Fruit fly (Drosophila melanogaster) whole organism, embryonic: ENCODE results near the gene Muc18B.

ENCODE experiments used
- BtbVII ChIP-seq: fragments of 200-800 bp; sonication (Bioruptor generic); optimal IDR thresholded peaks from 3 replicates; lab custom pipeline; 2017; ENCODE audit warnings: missing biosample characterization, mild to moderate bottlenecking, missing genetic modification characterization
- C15 ChIP-seq: fragments of 200-800 bp; sonication (Bioruptor generic); IDR thresholded peaks from 3 replicates; pipeline ENCODE4 v1.3.6; 2022; ENCODE audit warnings: missing biosample characterization, missing genetic modification characterization
- CG10274 ChIP-seq: fragments of 200-800 bp; sonication (Bioruptor generic); optimal IDR thresholded peaks from 3 replicates; lab custom pipeline; 2017; ENCODE audit warnings: missing biosample characterization, mild to moderate bottlenecking, missing genetic modification characterization
- CG10462 ChIP-seq: fragments of 200-800 bp; sonication (Bioruptor generic); optimal IDR thresholded peaks from 2 replicates; lab custom pipeline; 2016; ENCODE audit warnings: missing biosample characterization, missing genetic modification characterization
- CG10565 ChIP-seq: fragments of 200-800 bp; sonication (Bioruptor generic); optimal IDR thresholded peaks from 3 replicates; lab custom pipeline; 2016; ENCODE audit warnings: missing biosample characterization, mild to moderate bottlenecking, missing genetic modification characterization
- CG12659 ChIP-seq: fragments of 200-800 bp; sonication (Bioruptor generic); optimal IDR thresholded peaks from 3 replicates; lab custom pipeline; 2017; ENCODE audit warnings: mild to moderate bottlenecking, missing biosample characterization, missing genetic modification reagents, missing genetic modification characterization
- CG12942 ChIP-seq: fragments of 200-800 bp; sonication (Bioruptor generic); optimal IDR thresholded peaks from 3 replicates; lab custom pipeline; 2016; ENCODE audit warnings: missing biosample characterization, missing genetic modification characterization
- CG14441 ChIP-seq: fragments of 200-800 bp; sonication (Bioruptor generic); IDR thresholded peaks from 2 replicates; pipeline ENCODE4 v1.3.6; 2022; ENCODE audit warnings: missing biosample characterization, missing genetic modification characterization
- CG1603 ChIP-seq: fragments of 200-800 bp; sonication (Bioruptor generic); optimal IDR thresholded peaks from 2 replicates; lab custom pipeline; 2019; ENCODE audit warnings: missing biosample characterization, mild to moderate bottlenecking, missing genetic modification characterization, moderate library complexity
- CG18011 ChIP-seq: fragments of 200-800 bp; sonication (Bioruptor generic); optimal IDR thresholded peaks from 2 replicates; lab custom pipeline; 2017; ENCODE audit warnings: missing biosample characterization, missing genetic modification characterization, mild to moderate bottlenecking, moderate library complexity, missing genotype
- CG34224 ChIP-seq: fragments of 200-800 bp; sonication (Bioruptor generic); IDR thresholded peaks from 3 replicates; pipeline ENCODE4 v1.3.6; 2022; ENCODE audit warnings: missing biosample characterization, missing genetic modification characterization; ENCODE audit not compliant: partially characterized antibody
- CG4617 ChIP-seq: fragments of 200-800 bp; sonication (Bioruptor generic); optimal IDR thresholded peaks from 3 replicates; lab custom pipeline; 2016; ENCODE audit warnings: missing biosample characterization, missing genetic modification characterization, borderline replicate concordance
- CG4730 ChIP-seq: fragments of 200-800 bp; sonication (Bioruptor generic); IDR thresholded peaks from 2 replicates; pipeline ENCODE4 v1.3.6; 2022; ENCODE audit warnings: missing biosample characterization, missing genetic modification characterization
- CG7357 ChIP-seq: fragments of 200-800 bp; sonication (Bioruptor generic); IDR thresholded peaks from 3 replicates; pipeline ENCODE4 v1.3.6; 2022; ENCODE audit warnings: missing biosample characterization, missing genetic modification characterization
- CG7786 ChIP-seq: fragments of 200-800 bp; sonication (Bioruptor generic); optimal IDR thresholded peaks from 2 replicates; lab custom pipeline; 2016; ENCODE audit warnings: missing biosample characterization, missing genetic modification characterization
- CG8281 ChIP-seq: fragments of 200-800 bp; sonication (Bioruptor generic); optimal IDR thresholded peaks from 2 replicates; lab custom pipeline; 2018; ENCODE audit warnings: missing biosample characterization, mild to moderate bottlenecking, missing genetic modification characterization, moderate library complexity
- Dref ChIP-seq: fragments of 200-800 bp; sonication (Bioruptor generic); IDR thresholded peaks from 2 replicates; pipeline ENCODE4 v1.3.6; 2022; ENCODE audit warnings: missing biosample characterization, missing genetic modification characterization
- GATAe ChIP-seq: fragments of 200-800 bp; sonication (Bioruptor generic); conservative IDR thresholded peaks from 2 replicates; pipeline ENCODE4 v1.3.6; 2022; ENCODE audit warnings: missing biosample characterization, missing genetic modification characterization
- Hey ChIP-seq: fragments of 200-800 bp; sonication (Bioruptor generic); optimal IDR thresholded peaks from 3 replicates; lab custom pipeline; 2018; ENCODE audit warnings: missing biosample characterization, mild to moderate bottlenecking, missing genetic modification characterization
- Hr39 ChIP-seq: fragments of >200 bp; optimal IDR thresholded peaks from 2 replicates; lab custom pipeline; 2017
- Lim3 ChIP-seq: fragments of 200-800 bp; sonication (Bioruptor generic); IDR thresholded peaks from 2 replicates; pipeline ENCODE4 v1.3.6; 2022; ENCODE audit warnings: missing biosample characterization, missing genetic modification characterization
- MESR4 ChIP-seq: fragments of 200-800 bp; sonication (Bioruptor generic); optimal IDR thresholded peaks from 2 replicates; lab custom pipeline; 2018; ENCODE audit warnings: missing biosample characterization, mild to moderate bottlenecking, missing genetic modification characterization, moderate library complexity
- Meics ChIP-seq: fragments of 200-800 bp; sonication (Bioruptor generic); optimal IDR thresholded peaks from 2 replicates; lab custom pipeline; 2017; ENCODE audit warnings: missing biosample characterization, mild to moderate bottlenecking, missing genetic modification characterization
- NK7.1 ChIP-seq: fragments of 200-800 bp; sonication (Bioruptor generic); optimal IDR thresholded peaks from 3 replicates; lab custom pipeline; 2016; ENCODE audit warnings: missing biosample characterization, missing genetic modification characterization
- Neu2 ChIP-seq: fragments of 200-800 bp; sonication (Bioruptor generic); optimal IDR thresholded peaks from 3 replicates; lab custom pipeline; 2016; ENCODE audit warnings: missing biosample characterization, missing genetic modification characterization, borderline replicate concordance
- Oli ChIP-seq: fragments of 200-800 bp; sonication (Bioruptor generic); optimal IDR thresholded peaks from 2 replicates; lab custom pipeline; 2018; ENCODE audit warnings: missing biosample characterization, mild to moderate bottlenecking, missing genetic modification characterization, moderate library complexity
- Ptx1 ChIP-seq: fragments of 200-800 bp; sonication (Bioruptor generic); IDR thresholded peaks from 2 replicates; pipeline ENCODE4 v1.3.6; 2022; ENCODE audit warnings: missing biosample characterization, missing genetic modification characterization
- Sox100B ChIP-seq: fragments of 200-800 bp; sonication (Bioruptor generic); optimal IDR thresholded peaks from 3 replicates; lab custom pipeline; 2018; ENCODE audit warnings: missing biosample characterization, mild to moderate bottlenecking, missing genetic modification characterization
- ara ChIP-seq: fragments of 200-800 bp; sonication (Bioruptor generic); IDR thresholded peaks from 2 replicates; pipeline ENCODE4 v1.3.6; 2022; ENCODE audit warnings: missing biosample characterization, missing genetic modification characterization
- bsh ChIP-seq, 2 experiments: fragments of 200-800 bp; sonication (Bioruptor generic); optimal IDR thresholded peaks; 2 replicates each; lab custom pipeline; 2017 to 2018; ENCODE audit warnings: mild to moderate bottlenecking in 2 of 2, missing biosample characterization in 2 of 2, missing genetic modification characterization in 2 of 2, moderate library complexity in 1 of 2
- chif ChIP-seq, 2 experiments: fragments of 200-800 bp; sonication (Bioruptor generic); optimal IDR thresholded peaks; 3 replicates each; lab custom pipeline; 2016; ENCODE audit warnings: missing biosample characterization in 2 of 2, missing genetic modification characterization in 2 of 2
- da ChIP-seq: fragments of 200-800 bp; sonication (Bioruptor generic); optimal IDR thresholded peaks from 2 replicates; lab custom pipeline; 2016; ENCODE audit warnings: missing biosample characterization, missing genetic modification characterization
- eve ChIP-seq, 2 experiments: fragments of >200 bp; optimal IDR thresholded peaks; 2 replicates each; lab custom pipeline; 2017; ENCODE audit warnings: missing biosample characterization in 2 of 2, missing genetic modification characterization in 2 of 2
- eyg ChIP-seq: fragments of 200-800 bp; sonication (Bioruptor generic); optimal IDR thresholded peaks from 3 replicates; lab custom pipeline; 2016; ENCODE audit warnings: missing biosample characterization, missing genetic modification characterization
- fru ChIP-seq: fragments of >200 bp; optimal IDR thresholded peaks from 2 replicates; lab custom pipeline; 2017
- gem ChIP-seq: fragments of 200-800 bp; sonication (Bioruptor generic); optimal IDR thresholded peaks from 2 replicates; lab custom pipeline; 2019; ENCODE audit warnings: missing biosample characterization, mild to moderate bottlenecking, missing genetic modification characterization, moderate library complexity
- gsb-n ChIP-seq: fragments of 200-800 bp; sonication (Bioruptor generic); optimal IDR thresholded peaks from 3 replicates; lab custom pipeline; 2018; ENCODE audit warnings: missing biosample characterization, mild to moderate bottlenecking, missing genetic modification characterization
- ham ChIP-seq: fragments of 200-800 bp; sonication (Bioruptor generic); IDR thresholded peaks from 2 replicates; pipeline ENCODE4 v1.3.6; 2022; ENCODE audit warnings: missing biosample characterization, missing genetic modification characterization
- hbn ChIP-seq: fragments of 200-800 bp; sonication (Bioruptor generic); IDR thresholded peaks from 2 replicates; pipeline ENCODE4 v1.3.6; 2022; ENCODE audit warnings: missing biosample characterization, missing genetic modification characterization; ENCODE audit not compliant: partially characterized antibody
- jing ChIP-seq: fragments of 200-800 bp; sonication (Bioruptor generic); optimal IDR thresholded peaks from 2 replicates; lab custom pipeline; 2018; ENCODE audit warnings: missing biosample characterization, mild to moderate bottlenecking, missing genetic modification characterization
- luna ChIP-seq: fragments of 200-800 bp; sonication (Bioruptor generic); optimal IDR thresholded peaks from 2 replicates; lab custom pipeline; 2016; ENCODE audit warnings: missing biosample characterization, missing genetic modification characterization
- mam ChIP-seq: fragments of 200-800 bp; sonication (Bioruptor generic); optimal IDR thresholded peaks from 3 replicates; lab custom pipeline; 2016; ENCODE audit warnings: missing biosample characterization, missing genetic modification characterization
- mld ChIP-seq: fragments of 200-800 bp; sonication (Bioruptor generic); IDR thresholded peaks from 3 replicates; pipeline ENCODE4 v1.3.6; 2022; ENCODE audit warnings: missing biosample characterization, missing genetic modification characterization; ENCODE audit not compliant: partially characterized antibody
- nmo ChIP-seq: fragments of 200-800 bp; sonication (Bioruptor generic); optimal IDR thresholded peaks from 2 replicates; lab custom pipeline; 2018; ENCODE audit warnings: missing biosample characterization, mild to moderate bottlenecking, missing genetic modification characterization, moderate library complexity
- org-1 ChIP-seq: fragments of 200-800 bp; sonication (Bioruptor generic); optimal IDR thresholded peaks from 2 replicates; lab custom pipeline; 2017; ENCODE audit warnings: missing biosample characterization, missing genetic modification characterization
- pfk ChIP-seq: fragments of 200-800 bp; sonication (Bioruptor generic); optimal IDR thresholded peaks from 2 replicates; lab custom pipeline; 2018; ENCODE audit warnings: missing biosample characterization, mild to moderate bottlenecking, missing genetic modification characterization, moderate library complexity
- prd ChIP-seq, 3 experiments: fragments of >200 bp in 2 of 3; fragments of 200-800 bp in 1 of 3; sonication (Bioruptor generic) in 1 of 3; optimal IDR thresholded peaks in 2 of 3; IDR thresholded peaks in 1 of 3; 2 replicates in 2 of 3; 3 replicates in 1 of 3; pipeline versions ENCODE4 v1.3.6 to Lab custom; 2017 to 2022; ENCODE audit warnings: missing biosample characterization in 1 of 3, missing genetic modification characterization in 1 of 3
- pros ChIP-seq: fragments of 200-800 bp; sonication (Bioruptor generic); optimal IDR thresholded peaks from 3 replicates; lab custom pipeline; 2019; ENCODE audit warnings: missing biosample characterization, mild to moderate bottlenecking, missing genetic modification characterization, moderate library complexity
- psq ChIP-seq: fragments of 200-800 bp; sonication (Bioruptor generic); optimal IDR thresholded peaks from 2 replicates; lab custom pipeline; 2017; ENCODE audit warnings: missing biosample characterization, missing genetic modification characterization
- slp2 ChIP-seq: fragments of 200-800 bp; sonication (Bioruptor generic); optimal IDR thresholded peaks from 2 replicates; lab custom pipeline; 2016; ENCODE audit warnings: missing biosample characterization, missing genetic modification characterization
- sug ChIP-seq: fragments of 200-800 bp; optimal IDR thresholded peaks from 2 replicates; lab custom pipeline; 2019; ENCODE audit warnings: missing biosample characterization, mild to moderate bottlenecking, missing genetic modification characterization, moderate library complexity

The Muc18B gene

dm6 chrX:19243379-19243834 lies 28.1 kb downstream of the Muc18B start, which contains the start of gene CG7889 (continued):
- TF ChIP-seq Hey (tag; lab: Kevin White, UChicago) = no peak
- TF ChIP-seq da (GFP tag; lab: Kevin White, UChicago) = no peak
- no peak for TF ChIP-seq C15 (GFP tag; lab: Robert Waterston, UW)
- TF ChIP-seq Ptx1 (GFP tag; lab: Robert Waterston, UW) = 0 out of 2 replicates have a peak, but pooled peaks have one; percentile 34
- peak; percentile 2 for TF ChIP-seq CG12659 (GFP tag; lab: Kevin White, UChicago)
- TF ChIP-seq CG4617 = no peak
- TF ChIP-seq gem = peak; percentile 17
- peak; percentile 30 for TF ChIP-seq BtbVII (GFP tag; lab: Kevin White, UChicago)
- TF ChIP-seq CG12942 = no peak
- TF ChIP-seq mam = no peak
- no peak for TF ChIP-seq NK7.1 (GFP tag; lab: Kevin White, UChicago)
- no peak for TF ChIP-seq GATAe (GFP tag; lab: Robert Waterston, UW)
- TF ChIP-seq slp2 = no peak
- no peak for TF ChIP-seq Oli (tag; lab: Kevin White, UChicago)
- no peak for TF ChIP-seq Hr39 (lab: Kevin White, UChicago)
- TF ChIP-seq psq (GFP tag; lab: Kevin White, UChicago) = no peak
- no peak for TF ChIP-seq CG7357
- TF ChIP-seq bsh (GFP tag; optimal IDR thresholded peaks at IDR 0.05; lab: Kevin White, UChicago) = no peak
- no peak for TF ChIP-seq ara (GFP tag; lab: Robert Waterston, UW)
- no peak for TF ChIP-seq prd (optimal IDR thresholded peaks at IDR 0.05; lab: Kevin White, UChicago)
- TF ChIP-seq prd (GFP tag; IDR thresholded peaks at IDR 0.05; lab: Robert Waterston, UW) = no peak; the same call in 2 of the 3 replicates
- no peak for TF ChIP-seq CG10565 (GFP tag; lab: Kevin White, UChicago)
- no peak for TF ChIP-seq CG7786 (GFP tag; lab: Kevin White, UChicago)
- no peak for TF ChIP-seq ham (GFP tag; lab: Robert Waterston, UW)
- no peak for TF ChIP-seq Dref (GFP tag; lab: Robert Waterston, UW)
- no peak for TF ChIP-seq CG8281
- no peak for TF ChIP-seq CG18011
- no peak for TF ChIP-seq hbn (GFP tag; lab: Robert Waterston, UW)
- no peak for TF ChIP-seq Neu2 (GFP tag; lab: Kevin White, UChicago)
- no peak for TF ChIP-seq CG14441 (GFP tag; lab: Robert Waterston, UW)
- TF ChIP-seq Sox100B (GFP tag; lab: Kevin White, UChicago) = peak; percentile 34
- no peak for TF ChIP-seq CG10462 (GFP tag; lab: Kevin White, UChicago)
- TF ChIP-seq nmo (GFP tag; lab: Kevin White, UChicago) = peak; percentile 45
- TF ChIP-seq mld (GFP tag; lab: Robert Waterston, UW) = no peak
- TF ChIP-seq sug (tag; lab: Kevin White, UChicago) = no peak
- TF ChIP-seq eve (GFP tag; optimal IDR thresholded peaks at IDR 0.05; lab: Kevin White, UChicago) = no peak
- no peak for TF ChIP-seq fru (lab: Kevin White, UChicago)
- no peak for TF ChIP-seq Lim3 (GFP tag; lab: Robert Waterston, UW)
- no peak for TF ChIP-seq gsb-n (tag; lab: Kevin White, UChicago)
- TF ChIP-seq org-1 = no peak
- TF ChIP-seq MESR4 (GFP tag; lab: Kevin White, UChicago) = peak; percentile 61
- peak; percentile 84 for TF ChIP-seq Meics (GFP tag; lab: Kevin White, UChicago)
- TF ChIP-seq CG10274 = no peak
- no peak for TF ChIP-seq pros
- TF ChIP-seq eyg (GFP tag; lab: Kevin White, UChicago) = no peak
- no peak for TF ChIP-seq CG4730 (GFP tag; lab: Robert Waterston, UW)
- TF ChIP-seq CG34224 (GFP tag; lab: Robert Waterston, UW) = no peak
- TF ChIP-seq jing = no peak
- no peak for TF ChIP-seq chif (GFP tag; optimal IDR thresholded peaks at IDR 0.05; lab: Kevin White, UChicago)
- no peak for TF ChIP-seq pfk (GFP tag; lab: Kevin White, UChicago)
- TF ChIP-seq CG1603 (tag; lab: Kevin White, UChicago) = peak; percentile 64
- no peak for TF ChIP-seq luna (GFP tag; lab: Kevin White, UChicago)
